Worm (Caenorhabditis elegans): ENCODE data around the gene trf-1.

The trf-1 gene

ce11 chrIII:13427817-13428216, 2.4 kb upstream of the trf-1 start:
- TF ChIP-seq nhr-76 (tag; optimal IDR thresholded peaks at IDR 0.05) (no peak), lim-7 (GFP tag; IDR thresholded peaks at IDR 0.05) (no peak), hlh-30 (tag; optimal IDR thresholded peaks at IDR 0.05; ENCODE audit: insufficient read depth) (no peak), zip-2 (tag; optimal IDR thresholded peaks at IDR 0.05) (no peak), dmd-6 (GFP tag; IDR thresholded peaks at IDR 0.05) (no peak), ama-1 (optimal IDR thresholded peaks at IDR 0.05) (no peak), spr-3 (GFP tag; optimal IDR thresholded peaks at IDR 0.05) (no peak), nhr-48 (tag; optimal IDR thresholded peaks at IDR 0.05) (no peak), skn-1 (tag; optimal IDR thresholded peaks at IDR 0.05) (no peak), pqm-1 (tag; optimal IDR thresholded peaks at IDR 0.05) (no peak), ztf-7 (tag; optimal IDR thresholded peaks at IDR 0.05) (no peak)

- TF ChIP-seq F37D6.2 (tag; optimal IDR thresholded peaks at IDR 0.05) (no peak), nhr-237 (tag; optimal IDR thresholded peaks at IDR 0.05) (no peak), nhr-76 (tag; optimal IDR thresholded peaks at IDR 0.05) (no peak), F49E8.2 (tag; optimal IDR thresholded peaks at IDR 0.05; ENCODE audit: borderline replicate concordance) (no peak), lin-29 (GFP tag; IDR thresholded peaks at IDR 0.05) (no peak), F10B5.3 (tag; optimal IDR thresholded peaks at IDR 0.05) (no peak), nhr-11 (tag; optimal IDR thresholded peaks at IDR 0.05) (no peak), lin-13 (GFP tag; optimal IDR thresholded peaks at IDR 0.05) (no peak), daf-19 (GFP tag; conservative IDR thresholded peaks at IDR 0.05) (no peak), mdt-29 (GFP tag; IDR thresholded peaks at IDR 0.05) (no peak), Y105C5A.15 (GFP tag; IDR thresholded peaks at IDR 0.05) (no peak), dmd-9 (GFP tag; IDR thresholded peaks at IDR 0.05) (no peak), ceh-44 (GFP tag; IDR thresholded peaks at IDR 0.05) (no peak), tag-97 (GFP tag; IDR thresholded peaks at IDR 0.05) (no peak)
These were observed 594 bp upstream of the trf-1 start, which contains the start of gene bli-5 for ce11 chrIII:13429668-13430067. TSS of gene bli-5 (minus strand) at chrIII:13429768.

ce11 chrIII:13434404-13434803, 4.1 kb downstream of the trf-1 start, which contains the start of gene F45G2.7:
TSS of gene F45G2.7 (minus strand) at chrIII:13434504.
- TF ChIP-seq tag-97 (GFP tag; IDR thresholded peaks at IDR 0.05): no peak
- TF ChIP-seq madf-9 (GFP tag; conservative IDR thresholded peaks at IDR 0.05): no peak
- TF ChIP-seq Y105C5A.15 (GFP tag; IDR thresholded peaks at IDR 0.05): no peak
- TF ChIP-seq F49E8.2 (tag; optimal IDR thresholded peaks at IDR 0.05; ENCODE audit: borderline replicate concordance): no peak
- TF ChIP-seq ceh-44 (GFP tag; IDR thresholded peaks at IDR 0.05): no peak
- TF ChIP-seq hif-1 (tag; optimal IDR thresholded peaks at IDR 0.05): no peak
- no peak for TF ChIP-seq nhr-41 (GFP tag; IDR thresholded peaks at IDR 0.05)
- TF ChIP-seq lin-39 (tag; optimal IDR thresholded peaks at IDR 0.05): no peak
- TF ChIP-seq D1046.2 (GFP tag; IDR thresholded peaks at IDR 0.05): no peak
- TF ChIP-seq gei-8 (GFP tag; optimal IDR thresholded peaks at IDR 0.05): no peak
- TF ChIP-seq nhr-102 (tag; optimal IDR thresholded peaks at IDR 0.05): no peak
- TF ChIP-seq nhr-11 (tag; optimal IDR thresholded peaks at IDR 0.05): no peak
- TF ChIP-seq mes-2 (tag; optimal IDR thresholded peaks at IDR 0.05; ENCODE audit: poor library complexity, severe bottlenecking): no peak
- TF ChIP-seq F44E2.7 (GFP tag; IDR thresholded peaks at IDR 0.05): no peak
- TF ChIP-seq lim-7 (GFP tag; IDR thresholded peaks at IDR 0.05): no peak
- TF ChIP-seq T20F7.1 (GFP tag; optimal IDR thresholded peaks at IDR 0.05): no peak
- TF ChIP-seq Y5F2A.4 (GFP tag; optimal IDR thresholded peaks at IDR 0.05): no peak

ce11 chrIII:13435570-13435969, 5.3 kb downstream of the trf-1 start, which contains the start of gene F45G2.8:
TSS of gene F45G2.8 (minus strand) at chrIII:13435670.
- TF ChIP-seq unc-130 (GFP tag; optimal IDR thresholded peaks at IDR 0.05) (no peak), lin-13 (GFP tag; optimal IDR thresholded peaks at IDR 0.05) (no peak), zip-11 (GFP tag; IDR thresholded peaks at IDR 0.05) (no peak), F10B5.3 (tag; optimal IDR thresholded peaks at IDR 0.05) (no peak), F49E8.2 (tag; optimal IDR thresholded peaks at IDR 0.05; ENCODE audit: borderline replicate concordance) (no peak), nhr-28 (tag; optimal IDR thresholded peaks at IDR 0.05) (no peak), daf-8 (GFP tag; IDR thresholded peaks at IDR 0.05) (no peak), skn-1 (tag; optimal IDR thresholded peaks at IDR 0.05) (no peak), nhr-10 (tag; optimal IDR thresholded peaks at IDR 0.05) (no peak), D1046.2 (GFP tag; IDR thresholded peaks at IDR 0.05) (no peak), ceh-62 (tag; optimal IDR thresholded peaks at IDR 0.05) (no peak), mdl-1 (tag; optimal IDR thresholded peaks at IDR 0.05) (no peak), nhr-25 (tag; optimal IDR thresholded peaks at IDR 0.05; ENCODE audit: borderline replicate concordance, insufficient read depth) (no peak)
